Worm (Caenorhabditis elegans) whole organism, L4/young adult: ENCODE results near the gene fbxa-14.

Source experiments
- dao-5 ChIP-seq: sonication (generic microtip); optimal IDR thresholded peaks from 2 replicates; lab custom pipeline; 2016; ENCODE audit warnings: missing genotype, missing genetic modification characterization, moderate library complexity, missing compliant biosample characterization
- him-1 ChIP-seq: sonication (generic microtip); optimal IDR thresholded peaks from 2 replicates; lab custom pipeline; 2016; ENCODE audit warnings: missing genotype, missing genetic modification reagents, missing genetic modification characterization, missing compliant biosample characterization

DNA sequence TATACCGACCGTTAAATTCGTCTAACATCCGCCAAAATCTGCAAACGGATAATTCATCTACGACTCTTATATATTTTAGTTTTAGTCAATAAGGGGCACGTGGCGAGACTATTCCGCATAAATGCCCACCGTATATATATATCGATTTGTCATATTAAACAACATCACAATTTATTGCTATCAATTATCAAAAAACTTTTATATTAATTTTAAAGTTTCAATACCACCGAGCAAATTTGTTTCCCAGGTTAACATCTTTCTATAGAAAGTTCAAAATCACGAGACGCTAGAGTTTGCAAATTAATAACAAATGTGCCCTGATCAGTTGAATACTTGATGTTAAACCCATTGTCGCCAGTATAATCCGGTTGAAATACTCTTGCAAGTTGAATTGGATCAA, 23.1 kb upstream of the fbxa-14 start, which contains the start of gene Y82E9BL.5:
- TF ChIP-seq him-1 (tag; lab: Kevin White, UChicago): no peak
- no peak for TF ChIP-seq dao-5 (tag; lab: Kevin White, UChicago)
